Worm (Caenorhabditis elegans): ENCODE data around the gene Y26E6A.2.

The Y26E6A.2 gene

ce11 chrX:13935615-13936014, 21.4 kb upstream of the Y26E6A.2 start:
- 0 out of 2 replicates have a peak, but pooled peaks have one; percentile 9 for TF ChIP-seq ceh-44 (GFP tag; IDR thresholded peaks at IDR 0.05)
- TF ChIP-seq set-16 (GFP tag; IDR thresholded peaks at IDR 0.05) = peak; percentile 83

DNA sequence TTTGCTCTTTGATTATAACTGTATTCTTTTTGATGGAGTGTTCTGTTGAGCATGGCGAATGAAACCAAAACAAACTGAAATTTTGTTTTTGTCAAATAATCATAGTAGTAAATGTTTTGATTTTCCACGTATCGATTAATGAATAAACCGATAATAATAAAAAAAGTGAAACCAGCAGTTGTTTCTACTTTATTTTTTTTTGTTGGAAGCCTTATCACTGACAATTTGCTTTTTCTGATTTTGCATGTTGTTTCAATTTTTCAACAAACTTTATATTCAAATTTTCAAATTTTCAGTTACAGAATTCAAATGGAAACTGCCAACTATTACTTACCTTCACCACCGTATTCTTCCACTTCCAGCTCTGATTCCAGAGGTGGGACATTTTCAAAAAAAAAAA, 20.4 kb upstream of the Y26E6A.2 start, which contains the start of gene elt-3:
elt-3 (plus strand) TSS at position 301 of the 400 bp plus-strand sequence.
- TF ChIP-seq mep-1 (tag; optimal IDR thresholded peaks at IDR 0.05) = no peak
- no peak for TF ChIP-seq cey-2 (tag; optimal IDR thresholded peaks at IDR 0.05; ENCODE audit: borderline replicate concordance, insufficient read depth)
- TF ChIP-seq F10B5.3 (tag; optimal IDR thresholded peaks at IDR 0.05) = no peak
- TF ChIP-seq nhr-76 (tag; optimal IDR thresholded peaks at IDR 0.05) = no peak
- no peak for TF ChIP-seq lsy-2 (tag; optimal IDR thresholded peaks at IDR 0.05)
- no peak for TF ChIP-seq aha-1 (tag)
- TF ChIP-seq nhr-111 (GFP tag; optimal IDR thresholded peaks at IDR 0.05) = no peak
- no peak for TF ChIP-seq ceh-32 (tag; optimal IDR thresholded peaks at IDR 0.05; ENCODE audit: poor library complexity)
- TF ChIP-seq daf-19 (GFP tag; conservative IDR thresholded peaks at IDR 0.05) = no peak
- no peak for TF ChIP-seq snpc-1.2 (GFP tag; IDR thresholded peaks at IDR 0.05)
- no peak for TF ChIP-seq nhr-11 (tag; optimal IDR thresholded peaks at IDR 0.05)
- TF ChIP-seq lir-3 (tag; optimal IDR thresholded peaks at IDR 0.05) = no peak
- TF ChIP-seq dmd-9 (GFP tag; IDR thresholded peaks at IDR 0.05) = no peak
- no peak for TF ChIP-seq set-16 (GFP tag; IDR thresholded peaks at IDR 0.05)
- TF ChIP-seq fkh-10 (GFP tag; optimal IDR thresholded peaks at IDR 0.05) = no peak
- TF ChIP-seq zfp-3 (GFP tag; conservative IDR thresholded peaks at IDR 0.05) = no peak
- no peak for TF ChIP-seq lim-7 (GFP tag; IDR thresholded peaks at IDR 0.05)
- no peak for TF ChIP-seq ama-1 (optimal IDR thresholded peaks at IDR 0.05)
- no peak for TF ChIP-seq egl-27 (tag; optimal IDR thresholded peaks at IDR 0.05)

DNA sequence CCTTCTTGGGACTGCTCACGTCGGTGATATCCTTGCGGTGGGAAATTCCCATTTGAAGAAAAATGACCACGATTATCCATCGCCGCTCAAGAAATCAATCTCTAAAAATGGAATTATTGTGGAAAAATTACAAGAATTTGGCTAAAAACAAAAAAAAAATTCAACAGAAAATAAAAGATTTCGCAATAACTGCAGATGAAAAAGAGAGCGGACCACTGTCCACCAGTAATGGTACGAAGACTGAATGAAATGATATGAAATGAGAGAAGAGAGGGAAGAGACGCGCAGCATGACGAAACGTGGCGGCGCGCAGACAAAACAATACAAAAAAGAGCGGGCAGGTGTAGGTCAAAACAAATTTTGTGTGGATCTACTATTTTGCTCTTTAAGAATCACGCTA, 15.3 kb upstream of the Y26E6A.2 start, which contains the start of gene meg-1:
meg-1 (minus strand) TSS at position 101 of the 400 bp plus-strand sequence.
- TF ChIP-seq attf-4 (tag; optimal IDR thresholded peaks at IDR 0.05) = no peak
- TF ChIP-seq ZK337.2 (GFP tag; IDR thresholded peaks at IDR 0.05) = no peak
- TF ChIP-seq Y48G9A.11 (GFP tag; IDR thresholded peaks at IDR 0.05) = no peak
- TF ChIP-seq ceh-82 (tag; optimal IDR thresholded peaks at IDR 0.05) = no peak
- no peak for TF ChIP-seq dve-1 (tag; optimal IDR thresholded peaks at IDR 0.05; ENCODE audit: insufficient read depth)
- no peak for TF ChIP-seq ces-1 (GFP tag; optimal IDR thresholded peaks at IDR 0.05)
- TF ChIP-seq dpl-1 (GFP tag; optimal IDR thresholded peaks at IDR 0.05) = no peak

DNA sequence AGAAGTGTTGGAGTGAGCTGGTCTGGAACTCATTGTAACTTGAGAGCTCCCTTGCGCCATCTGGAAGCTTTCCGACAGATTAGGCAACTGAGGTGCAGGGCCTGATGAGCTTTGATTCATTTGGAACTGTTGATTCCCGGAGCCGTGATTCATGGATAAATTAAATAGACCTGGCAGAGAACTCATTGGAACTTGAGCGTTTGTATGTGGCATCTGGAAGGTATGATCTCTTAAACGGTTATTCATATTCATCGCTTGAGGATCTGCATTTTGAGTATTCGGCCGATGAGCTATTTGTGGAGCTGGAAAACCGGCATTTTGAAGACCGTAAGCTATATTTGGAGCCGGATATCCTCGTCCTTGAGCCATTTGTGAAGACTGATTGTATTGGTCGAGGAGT, 14.3 kb upstream of the Y26E6A.2 start:
- TF ChIP-seq hmg-1.1 (GFP tag; IDR thresholded peaks at IDR 0.05) (no peak), lsy-2 (tag; optimal IDR thresholded peaks at IDR 0.05) (no peak), dve-1 (tag; optimal IDR thresholded peaks at IDR 0.05; ENCODE audit: insufficient read depth) (no peak), jun-1 (tag; optimal IDR thresholded peaks at IDR 0.05) (no peak), lin-39 (tag; optimal IDR thresholded peaks at IDR 0.05) (no peak), zag-1 (tag; optimal IDR thresholded peaks at IDR 0.05) (no peak), T20F7.1 (GFP tag; optimal IDR thresholded peaks at IDR 0.05) (no peak), attf-4 (tag; optimal IDR thresholded peaks at IDR 0.05) (no peak), nhr-6 (tag; optimal IDR thresholded peaks at IDR 0.05) (no peak)

- TF ChIP-seq ama-1 (optimal IDR thresholded peaks at IDR 0.05) = no peak
- no peak for TF ChIP-seq nhr-237 (tag; optimal IDR thresholded peaks at IDR 0.05)
- TF ChIP-seq daf-16 (GFP tag; optimal IDR thresholded peaks at IDR 0.05) = no peak
- no peak for TF ChIP-seq daf-16 (tag; optimal IDR thresholded peaks at IDR 0.05)
- TF ChIP-seq nhr-111 (GFP tag; optimal IDR thresholded peaks at IDR 0.05) = no peak
- TF ChIP-seq daf-8 (GFP tag; IDR thresholded peaks at IDR 0.05) = no peak
- TF ChIP-seq attf-4 (tag; optimal IDR thresholded peaks at IDR 0.05) = no peak
- TF ChIP-seq spr-1 (tag; optimal IDR thresholded peaks at IDR 0.05) = no peak
- no peak for TF ChIP-seq rbr-2 (tag; optimal IDR thresholded peaks at IDR 0.05)
- no peak for TF ChIP-seq ceh-32 (tag; optimal IDR thresholded peaks at IDR 0.05; ENCODE audit: poor library complexity)
- no peak for TF ChIP-seq nhr-11 (tag; optimal IDR thresholded peaks at IDR 0.05)
- no peak for TF ChIP-seq fos-1 (tag; optimal IDR thresholded peaks at IDR 0.05)
- TF ChIP-seq nhr-77 (tag; optimal IDR thresholded peaks at IDR 0.05) = no peak
- TF ChIP-seq madf-5 (GFP tag; IDR thresholded peaks at IDR 0.05) = no peak
- no peak for TF ChIP-seq mxl-2 (GFP tag; conservative IDR thresholded peaks at IDR 0.05)
- no peak for TF ChIP-seq F10B5.3 (tag; optimal IDR thresholded peaks at IDR 0.05)
- TF ChIP-seq ceh-62 (tag; optimal IDR thresholded peaks at IDR 0.05) = no peak
Measured at ce11 chrX:13926029-13926428, 11.8 kb upstream of the Y26E6A.2 start, which contains the start of gene meg-2. TSS of gene meg-2 (minus strand) at chrX:13926129.
